Fruit fly (Drosophila melanogaster): ENCODE results near the gene comt.

The comt gene

dm6 chrX:13232406-13233195, 26.2 kb upstream of the comt start (continued):
- no peak for TF ChIP-seq CG15073 (GFP tag; optimal IDR thresholded peaks at IDR 0.05)
- TF ChIP-seq Fer1 (GFP tag; optimal IDR thresholded peaks at IDR 0.05), result peak; percentile 67
- TF ChIP-seq Hand (GFP tag; optimal IDR thresholded peaks at IDR 0.05), result peak; percentile 23
- TF ChIP-seq CG33557 (GFP tag; optimal IDR thresholded peaks at IDR 0.05), result no peak
- TF ChIP-seq org-1 (GFP tag; optimal IDR thresholded peaks at IDR 0.05), result peak; percentile 75
- TF ChIP-seq prd (optimal IDR thresholded peaks at IDR 0.05), result no peak
- peak; percentile 83 for TF ChIP-seq prd (GFP tag; IDR thresholded peaks at IDR 0.05)
- peak; percentile 17 for TF ChIP-seq Lhr (GFP tag; optimal IDR thresholded peaks at IDR 0.05)
- TF ChIP-seq CG12071 (GFP tag; optimal IDR thresholded peaks at IDR 0.05), result peak; percentile 58
- no peak for TF ChIP-seq vnd (GFP tag; IDR thresholded peaks at IDR 0.05; ENCODE audit: partially characterized antibody)
- no peak for TF ChIP-seq Dp (GFP tag; optimal IDR thresholded peaks at IDR 0.05)
- peak; percentile 55; the same call in 1 of the 3 replicates for TF ChIP-seq sr (GFP tag; IDR thresholded peaks at IDR 0.05)
- TF ChIP-seq CG17361 (GFP tag; IDR thresholded peaks at IDR 0.05), result peak; percentile 88
- peak; percentile 97 for TF ChIP-seq Ets65A (GFP tag)
- TF ChIP-seq Dref (GFP tag; IDR thresholded peaks at IDR 0.05), result no peak
- peak; percentile 65 for TF ChIP-seq CG12219 (GFP tag; optimal IDR thresholded peaks at IDR 0.05)
- TF ChIP-seq hbn (GFP tag; IDR thresholded peaks at IDR 0.05; ENCODE audit: partially characterized antibody), result no peak
- TF ChIP-seq CG34224 (GFP tag; IDR thresholded peaks at IDR 0.05; ENCODE audit: partially characterized antibody), result no peak
- peak; percentile 50 for TF ChIP-seq shn (GFP tag; optimal IDR thresholded peaks at IDR 0.05)
- no peak for TF ChIP-seq BEAF-32 (GFP tag; optimal IDR thresholded peaks at IDR 0.05)
- no peak for TF ChIP-seq lov (optimal IDR thresholded peaks at IDR 0.05)
- TF ChIP-seq lov (GFP tag; IDR thresholded peaks at IDR 0.05), result 0 out of 3 replicates have a peak, but pooled peaks have one; percentile 66
- peak; percentile 13 for TF ChIP-seq sd (tag; optimal IDR thresholded peaks at IDR 0.05)
- TF ChIP-seq dmrt11E (tag; optimal IDR thresholded peaks at IDR 0.05), result peak; percentile 55
- peak; percentile 83 for TF ChIP-seq Aef1 (GFP tag; IDR thresholded peaks at IDR 0.05)
- TF ChIP-seq ems (GFP tag; optimal IDR thresholded peaks at IDR 0.05), result peak; percentile 61
- TF ChIP-seq Spps (tag; optimal IDR thresholded peaks at IDR 0.05), result no peak
- TF ChIP-seq abd-A (tag; optimal IDR thresholded peaks at IDR 0.05), result peak; percentile 13
- TF ChIP-seq CG14710 (tag; optimal IDR thresholded peaks at IDR 0.05), result peak; percentile 47
- no peak for TF ChIP-seq Gsc (GFP tag; IDR thresholded peaks at IDR 0.05)
- no peak for TF ChIP-seq CG16813 (GFP tag; IDR thresholded peaks at IDR 0.05; ENCODE audit: partially characterized antibody)
- TF ChIP-seq CG10462 (GFP tag; optimal IDR thresholded peaks at IDR 0.05), result peak; percentile 5
- peak in 1 of 2 experiments; percentile 75 for TF ChIP-seq bsh (GFP tag; optimal IDR thresholded peaks at IDR 0.05)
- TF ChIP-seq dysf (GFP tag; IDR thresholded peaks at IDR 0.05), result peak; percentile 85
- TF ChIP-seq schlank (tag; optimal IDR thresholded peaks at IDR 0.05), result no peak
- peak; percentile 46 for TF ChIP-seq CG9437 (GFP tag; optimal IDR thresholded peaks at IDR 0.05)
- TF ChIP-seq CG14860 (GFP tag; IDR thresholded peaks at IDR 0.05; ENCODE audit: partially characterized antibody), result no peak
- TF ChIP-seq CG11695 (GFP tag; IDR thresholded peaks at IDR 0.05), result peak; percentile 65
- TF ChIP-seq CG11560 (tag; IDR thresholded peaks at IDR 0.05), result no peak; the same call in 2 of the 3 replicates
- TF ChIP-seq dati (GFP tag; IDR thresholded peaks at IDR 0.05), result peak; percentile 72
- peak; percentile 22 for TF ChIP-seq CG13894 (tag; optimal IDR thresholded peaks at IDR 0.05)
- peak; percentile 77 for TF ChIP-seq otp (GFP tag; IDR thresholded peaks at IDR 0.05)
- TF ChIP-seq Mrtf (GFP tag; IDR thresholded peaks at IDR 0.05), result peak; percentile 79
- TF ChIP-seq Nf-YB (GFP tag; optimal IDR thresholded peaks at IDR 0.05), result peak; percentile 4
- TF ChIP-seq CG6791 (GFP tag; IDR thresholded peaks at IDR 0.05; ENCODE audit: partially characterized antibody), result no peak
- TF ChIP-seq CG17186 (GFP tag; optimal IDR thresholded peaks at IDR 0.05), result peak; percentile 8
- peak; percentile 22 for TF ChIP-seq en (GFP tag; optimal IDR thresholded peaks at IDR 0.05)
- peak; percentile 39; the same call in 1 of the 2 replicates for TF ChIP-seq peb (GFP tag; IDR thresholded peaks at IDR 0.05)
- TF ChIP-seq dan (GFP tag; IDR thresholded peaks at IDR 0.05), result peak; percentile 20; the same call in 1 of the 2 replicates
